Worm (Caenorhabditis elegans): Measurements from ENCODE around the gene nhr-42.

Gene nhr-42

DNA sequence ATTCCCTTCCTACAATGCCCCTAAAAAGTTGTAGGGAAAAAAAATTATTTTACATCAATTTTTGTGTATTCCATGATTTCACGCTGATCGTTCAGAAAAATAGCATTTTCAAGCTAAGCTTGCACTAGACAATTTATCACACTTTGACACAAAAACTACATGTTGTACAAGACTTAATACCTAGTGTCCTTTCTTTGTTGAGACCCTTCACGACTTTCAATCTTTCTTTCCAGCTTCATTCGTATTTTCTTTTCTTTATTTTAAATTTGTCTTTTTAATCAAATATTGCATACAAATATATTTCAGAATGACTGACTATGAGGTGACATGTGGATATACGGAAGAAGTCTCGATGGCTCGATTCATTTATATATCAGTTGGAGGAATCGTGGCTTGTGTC, 47.4 kb downstream of the nhr-42 start, which contains the start of gene F20A1.2:
Gene F20A1.2, plus strand, starts transcription at position 301 of the 400 bp plus-strand sequence.
- no peak for TF ChIP-seq dao-5 (tag; optimal IDR thresholded peaks at IDR 0.05)
- no peak for TF ChIP-seq W03F9.2 (tag; optimal IDR thresholded peaks at IDR 0.05)
- TF ChIP-seq him-1 (tag; optimal IDR thresholded peaks at IDR 0.05), result no peak

DNA sequence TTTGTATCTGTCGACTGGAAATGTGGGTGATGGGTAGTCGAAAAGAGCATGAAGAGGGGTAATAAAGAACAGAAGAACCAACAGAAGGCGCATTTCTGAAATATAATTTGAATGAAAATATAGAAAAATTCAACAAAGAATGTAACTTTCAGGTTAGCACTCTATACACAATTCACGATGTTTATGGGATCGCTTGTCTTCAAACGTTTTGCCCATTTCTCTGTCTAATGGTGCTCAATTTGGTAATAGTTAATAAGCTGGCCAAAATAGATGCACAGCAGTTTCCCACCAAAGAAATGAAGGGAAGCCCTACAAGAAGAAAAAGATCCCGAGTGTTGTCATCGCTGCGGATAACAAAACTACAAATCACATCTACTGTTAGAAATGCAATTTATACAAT, 48.9 kb downstream of the nhr-42 start, which contains the start of gene F20A1.8:
Gene F20A1.8, minus strand, starts transcription at position 101 of the 400 bp plus-strand sequence.
- TF ChIP-seq W03F9.2 (tag; optimal IDR thresholded peaks at IDR 0.05), result no peak

ce11 chrV:7050153-7050552, 51.5 kb downstream of the nhr-42 start:
- TF ChIP-seq dao-5 (tag; optimal IDR thresholded peaks at IDR 0.05) (no peak), him-1 (tag; optimal IDR thresholded peaks at IDR 0.05) (no peak), W03F9.2 (tag; optimal IDR thresholded peaks at IDR 0.05) (no peak)

Data from whole organism, L4/young adult.